Worm (Caenorhabditis elegans) whole organism, mixed stage, embryonic: ENCODE data around the gene sox-2.

Experiments used
- M03D4.4 ChIP-seq: sonication (generic microtip); optimal IDR thresholded peaks from 2 replicates; lab custom pipeline; 2017; ENCODE audit warnings: mild to moderate bottlenecking, missing genetic modification characterization, missing compliant biosample characterization
- bed-3 ChIP-seq: fragments of 200-800 bp; sonication (Bioruptor generic); optimal IDR thresholded peaks from 3 replicates; lab custom pipeline; 2018; ENCODE audit warnings: mild to moderate bottlenecking, missing genetic modification characterization, moderate library complexity, missing compliant biosample characterization
- blmp-1 ChIP-seq: fragments of 150-350 bp; optimal IDR thresholded peaks from 2 replicates; lab custom pipeline; 2014; ENCODE audit warnings: missing biosample characterization, missing genetic modification characterization
- ceh-39 ChIP-seq: fragments of 150-350 bp; optimal IDR thresholded peaks from 2 replicates; lab custom pipeline; 2014; ENCODE audit warnings: missing biosample characterization, missing genetic modification characterization
- ceh-43 ChIP-seq: fragments of 200-800 bp; sonication (Bioruptor generic); optimal IDR thresholded peaks from 2 replicates; lab custom pipeline; 2018; ENCODE audit warnings: mild to moderate bottlenecking, missing genetic modification characterization, moderate library complexity, missing compliant biosample characterization
- ces-1 ChIP-seq: fragments of 150-350 bp; optimal IDR thresholded peaks from 2 replicates; lab custom pipeline; 2014; ENCODE audit warnings: missing biosample characterization, missing genetic modification reagents, missing genetic modification characterization
- cnd-1 ChIP-seq: fragments of 200-800 bp; sonication (Bioruptor generic); optimal IDR thresholded peaks from 2 replicates; lab custom pipeline; 2018; ENCODE audit warnings: mild to moderate bottlenecking, missing genetic modification characterization, missing compliant biosample characterization
- drap-1 ChIP-seq: fragments of 200-800 bp; sonication (Bioruptor generic); optimal IDR thresholded peaks from 3 replicates; lab custom pipeline; 2018; ENCODE audit warnings: mild to moderate bottlenecking, missing genetic modification characterization, missing compliant biosample characterization
- elt-1 ChIP-seq: sonication (generic microtip); optimal IDR thresholded peaks from 2 replicates; lab custom pipeline; 2017; ENCODE audit warnings: missing genetic modification characterization, mild to moderate bottlenecking, missing compliant biosample characterization, antibody characterized with exemption, moderate library complexity, borderline replicate concordance; ENCODE audit not compliant: insufficient read depth
- elt-3 ChIP-seq: fragments of 150-350 bp; optimal IDR thresholded peaks from 2 replicates; lab custom pipeline; 2014; ENCODE audit warnings: missing biosample characterization, missing genetic modification characterization
- flh-1 ChIP-seq: fragments of 200-800 bp; sonication (Bioruptor generic); optimal IDR thresholded peaks from 2 replicates; lab custom pipeline; 2018; ENCODE audit warnings: mild to moderate bottlenecking, missing genetic modification characterization, moderate library complexity, missing compliant biosample characterization
- hlh-1 ChIP-seq: fragments of 150-350 bp; optimal IDR thresholded peaks from 2 replicates; lab custom pipeline; 2014; ENCODE audit warnings: missing biosample characterization, missing genetic modification reagents, missing genetic modification characterization
- lin-32 ChIP-seq: fragments of 200-800 bp; sonication (Bioruptor generic); optimal IDR thresholded peaks from 2 replicates; lab custom pipeline; 2018; ENCODE audit warnings: mild to moderate bottlenecking, missing genetic modification characterization, missing compliant biosample characterization
- lsy-2 ChIP-seq: fragments of 150-350 bp; optimal IDR thresholded peaks from 2 replicates; lab custom pipeline; 2014; ENCODE audit warnings: missing biosample characterization, missing genetic modification characterization
- mep-1 ChIP-seq: fragments of 150-350 bp; optimal IDR thresholded peaks from 2 replicates; lab custom pipeline; 2017; ENCODE audit warnings: missing biosample characterization, missing genetic modification reagents, missing genetic modification characterization, inconsistent platforms
- mls-2 ChIP-seq: sonication (generic microtip); optimal IDR thresholded peaks from 2 replicates; lab custom pipeline; 2016; ENCODE audit warnings: mild to moderate bottlenecking, missing genetic modification characterization, moderate library complexity, missing compliant biosample characterization
- nhr-12 ChIP-seq: fragments of 150-350 bp; optimal IDR thresholded peaks from 2 replicates; lab custom pipeline; 2014; ENCODE audit warnings: missing biosample characterization, missing genetic modification characterization
- nhr-2 ChIP-seq: fragments of 150-350 bp; optimal IDR thresholded peaks from 2 replicates; lab custom pipeline; 2014; ENCODE audit warnings: missing biosample characterization, missing genetic modification characterization
- nhr-237 ChIP-seq: fragments of 150-350 bp; optimal IDR thresholded peaks from 2 replicates; lab custom pipeline; 2014; ENCODE audit warnings: missing biosample characterization, missing genetic modification characterization
- nhr-76 ChIP-seq: sonication (generic microtip); optimal IDR thresholded peaks from 2 replicates; lab custom pipeline; 2017; ENCODE audit warnings: missing biosample characterization, missing genetic modification characterization
- pha-4 ChIP-seq: fragments of 150-350 bp; optimal IDR thresholded peaks from 2 replicates; lab custom pipeline; 2018; ENCODE audit warnings: missing biosample characterization, missing genetic modification reagents, missing genetic modification characterization
- sem-2 ChIP-seq: fragments of 200-800 bp; sonication (Bioruptor generic); optimal IDR thresholded peaks from 2 replicates; lab custom pipeline; 2018; ENCODE audit warnings: mild to moderate bottlenecking, missing genetic modification characterization, missing compliant biosample characterization
- snpc-4 ChIP-seq: fragments of 150-350 bp; optimal IDR thresholded peaks from 2 replicates; lab custom pipeline; 2014; ENCODE audit warnings: missing biosample characterization, missing genetic modification characterization
- sptf-1 ChIP-seq: sonication (generic microtip); optimal IDR thresholded peaks from 2 replicates; lab custom pipeline; 2017; ENCODE audit warnings: mild to moderate bottlenecking, missing genetic modification characterization, moderate library complexity, missing compliant biosample characterization
- unc-120 ChIP-seq: sonication (generic microtip); optimal IDR thresholded peaks from 2 replicates; lab custom pipeline; 2017; ENCODE audit warnings: missing genetic modification characterization, missing compliant biosample characterization; ENCODE audit not compliant: poor library complexity, severe bottlenecking
- unc-39 ChIP-seq: fragments of 150-350 bp; optimal IDR thresholded peaks from 2 replicates; lab custom pipeline; 2014; ENCODE audit warnings: missing biosample characterization, missing genetic modification characterization
- unc-62 ChIP-seq: fragments of 150-350 bp; optimal IDR thresholded peaks from 2 replicates; lab custom pipeline; 2014; ENCODE audit warnings: missing biosample characterization, missing genetic modification reagents, missing genetic modification characterization
- zip-8 ChIP-seq: fragments of 150-350 bp; optimal IDR thresholded peaks from 2 replicates; lab custom pipeline; 2014; ENCODE audit warnings: missing biosample characterization, missing genetic modification characterization
- ztf-11 ChIP-seq: fragments of 150-350 bp; optimal IDR thresholded peaks from 2 replicates; lab custom pipeline; 2014; ENCODE audit warnings: missing biosample characterization, missing genetic modification characterization

Gene sox-2

ce11 chrX:7466682-7467081 is 3.1 kb upstream of the sox-2 start:
- TF ChIP-seq nhr-2 (tag; lab: Kevin White, UChicago), result peak; percentile 54
- peak; percentile 64 for TF ChIP-seq cnd-1 (tag; lab: Kevin White, UChicago)
- no peak for TF ChIP-seq ztf-11 (tag; lab: Kevin White, UChicago)
- TF ChIP-seq sem-2, result no peak
- TF ChIP-seq, all 35 proteins: peak for 2

ce11 chrX:7464389-7464788 is 853 bp upstream of the sox-2 start:
- TF ChIP-seq nhr-12 (tag; lab: Kevin White, UChicago) (no peak), elt-3 (tag; lab: Kevin White, UChicago) (no peak), ceh-39 (tag; lab: Kevin White, UChicago) (no peak), bed-3 (GFP tag; lab: Kevin White, UChicago) (no peak), cnd-1 (tag; lab: Kevin White, UChicago) (peak; percentile 14), mls-2 (tag; lab: Kevin White, UChicago) (no peak), unc-120 (no peak)

- peak; percentile 61 for TF ChIP-seq lsy-2 (tag; lab: Kevin White, UChicago)
- no peak for TF ChIP-seq nhr-2 (tag; lab: Kevin White, UChicago)
- TF ChIP-seq drap-1 (GFP tag; lab: Kevin White, UChicago), result peak; percentile 24
Observed at ce11 chrX:7460516-7460915, 3.0 kb downstream of the sox-2 start.

- peak; percentile 35 for TF ChIP-seq cnd-1 (tag; lab: Kevin White, UChicago)
- peak; percentile 29 for TF ChIP-seq ces-1 (GFP tag; lab: Kevin White, UChicago)
- peak; percentile 64 for TF ChIP-seq lsy-2 (tag; lab: Kevin White, UChicago)
- TF ChIP-seq nhr-2 (tag; lab: Kevin White, UChicago), result no peak
Observed at ce11 chrX:7457154-7457674, 6.3 kb downstream of the sox-2 start.

- TF ChIP-seq lin-32 (GFP tag; lab: Kevin White, UChicago) (no peak), ceh-39 (tag; lab: Kevin White, UChicago) (no peak), cnd-1 (tag; lab: Kevin White, UChicago) (no peak), sptf-1 (tag; lab: Kevin White, UChicago) (no peak), unc-62 (GFP tag; lab: Kevin White, UChicago) (no peak), sem-2 (no peak), unc-39 (tag; lab: Kevin White, UChicago) (peak; percentile 53), nhr-12 (tag; lab: Kevin White, UChicago) (no peak), unc-120 (no peak), ceh-43 (peak; percentile 24), flh-1 (GFP tag; lab: Kevin White, UChicago) (no peak), mep-1 (tag; lab: Kevin White, UChicago) (no peak), blmp-1 (tag; lab: Kevin White, UChicago) (no peak), elt-3 (tag; lab: Kevin White, UChicago) (no peak), elt-1 (tag; lab: Kevin White, UChicago) (no peak), snpc-4 (tag; lab: Kevin White, UChicago) (no peak), nhr-2 (tag; lab: Kevin White, UChicago) (peak; percentile 30)
- TF ChIP-seq, all 35 proteins: peak for 3
Observed at ce11 chrX:7455960-7456359, 7.6 kb downstream of the sox-2 start.

ce11 chrX:7452606-7453005 is 10.9 kb downstream of the sox-2 start:
- TF ChIP-seq M03D4.4 (tag; lab: Kevin White, UChicago) (no peak), flh-1 (GFP tag; lab: Kevin White, UChicago) (no peak), unc-62 (GFP tag; lab: Kevin White, UChicago) (no peak), mls-2 (tag; lab: Kevin White, UChicago) (no peak), sptf-1 (tag; lab: Kevin White, UChicago) (no peak), cnd-1 (tag; lab: Kevin White, UChicago) (peak; percentile 5), nhr-237 (no peak), nhr-2 (tag; lab: Kevin White, UChicago) (peak; percentile 79), zip-8 (tag; lab: Kevin White, UChicago) (peak; percentile 66)

- TF ChIP-seq cnd-1 (tag; lab: Kevin White, UChicago) (no peak), bed-3 (GFP tag; lab: Kevin White, UChicago) (no peak), pha-4 (tag; lab: Kevin White, UChicago) (no peak), lsy-2 (tag; lab: Kevin White, UChicago) (no peak), drap-1 (GFP tag; lab: Kevin White, UChicago) (no peak), nhr-237 (no peak), unc-39 (tag; lab: Kevin White, UChicago) (no peak), lin-32 (GFP tag; lab: Kevin White, UChicago) (no peak), nhr-2 (tag; lab: Kevin White, UChicago) (no peak), snpc-4 (tag; lab: Kevin White, UChicago) (no peak), sptf-1 (tag; lab: Kevin White, UChicago) (no peak), nhr-76 (tag; lab: Kevin White, UChicago) (no peak), hlh-1 (tag; lab: Kevin White, UChicago) (no peak)
- TF ChIP-seq, all 35 proteins: peak for 0
Observed at ce11 chrX:7447340-7447739, 16.2 kb downstream of the sox-2 start.
